Fruit fly (Drosophila melanogaster): ENCODE data around the gene Proc.
A peak's percentile ranks its signal among the peaks of the same experiment; 100 is the strongest.

Proc gene

DNA sequence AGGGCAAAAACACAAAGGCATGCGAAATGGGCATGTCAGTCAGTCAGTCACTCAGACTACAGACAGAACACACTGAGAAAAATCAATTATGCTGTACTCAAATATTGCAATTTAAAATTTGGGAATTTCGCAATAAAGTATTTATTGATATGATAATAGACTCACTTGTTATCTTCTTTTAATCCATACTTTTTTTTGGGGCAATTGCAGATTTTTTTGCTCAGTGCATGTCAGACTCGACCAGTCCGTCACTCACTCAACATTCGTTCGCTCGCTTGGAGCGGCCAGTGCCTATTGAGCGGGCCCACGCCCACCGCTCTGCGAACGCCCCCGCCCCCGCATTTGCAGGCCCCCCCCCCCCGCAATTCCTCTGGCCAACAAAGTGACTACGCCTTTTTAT is 45.1 kb upstream of the Proc start (continued):
- peak; percentile 36 for TF ChIP-seq CG12299 (tag; optimal IDR thresholded peaks at IDR 0.05)
- TF ChIP-seq Ets65A (GFP tag): peak; percentile 36
- TF ChIP-seq Sin3A (optimal IDR thresholded peaks at IDR 0.05): no peak
- peak; percentile 54 for TF ChIP-seq odd (GFP tag; optimal IDR thresholded peaks at IDR 0.05)
- TF ChIP-seq CG13123 (GFP tag; optimal IDR thresholded peaks at IDR 0.05): no peak
- peak; percentile 46; the same call in 1 of the 2 replicates for TF ChIP-seq sim (GFP tag; IDR thresholded peaks at IDR 0.05)
- TF ChIP-seq caup (GFP tag; optimal IDR thresholded peaks at IDR 0.05; ENCODE audit: severe bottlenecking): peak; percentile 68
- peak; percentile 26 for TF ChIP-seq CG10654 (GFP tag; optimal IDR thresholded peaks at IDR 0.05)
- no peak for TF ChIP-seq yki (optimal IDR thresholded peaks at IDR 0.05)
- TF ChIP-seq Hey (tag; optimal IDR thresholded peaks at IDR 0.05): no peak
- TF ChIP-seq H15 (GFP tag; IDR thresholded peaks at IDR 0.05): 0 out of 3 replicates have a peak, but pooled peaks have one; percentile 51
- no peak for TF ChIP-seq CG3281 (GFP tag; optimal IDR thresholded peaks at IDR 0.05)
- peak; percentile 47 to 69 for TF ChIP-seq bsh (GFP tag; optimal IDR thresholded peaks at IDR 0.05)
- TF ChIP-seq gro (GFP tag; optimal IDR thresholded peaks at IDR 0.05): no peak
- TF ChIP-seq CG8478 (optimal IDR thresholded peaks at IDR 0.05): no peak
- TF ChIP-seq Sox102F (GFP tag; optimal IDR thresholded peaks at IDR 0.05): peak; percentile 83
- TF ChIP-seq danr (GFP tag; IDR thresholded peaks at IDR 0.05): peak; percentile 50
- TF ChIP-seq CG2120 (GFP tag; optimal IDR thresholded peaks at IDR 0.05): peak; percentile 72
- no peak for TF ChIP-seq nau (GFP tag; optimal IDR thresholded peaks at IDR 0.05)
- no peak for TF ChIP-seq CG13624 (GFP tag; optimal IDR thresholded peaks at IDR 0.05)
- peak; percentile 30 to 78 for TF ChIP-seq dpn (GFP tag; optimal IDR thresholded peaks at IDR 0.05)
- TF ChIP-seq row (GFP tag; IDR thresholded peaks at IDR 0.05): peak; percentile 82
- TF ChIP-seq CG8089 (GFP tag; optimal IDR thresholded peaks at IDR 0.05): peak; percentile 31
- peak; percentile 28 for TF ChIP-seq cwo (GFP tag; optimal IDR thresholded peaks at IDR 0.05)
- TF ChIP-seq CG43689 (GFP tag; IDR thresholded peaks at IDR 0.05): peak; percentile 52
- TF ChIP-seq CG12659 (GFP tag; optimal IDR thresholded peaks at IDR 0.05): peak; percentile 71
- peak; percentile 84 for TF ChIP-seq slbo (GFP tag; IDR thresholded peaks at IDR 0.05)
- peak; percentile 52; the same call in 1 of the 2 replicates for TF ChIP-seq CG31224 (GFP tag; IDR thresholded peaks at IDR 0.05)
- peak; percentile 66 for TF ChIP-seq schlank (tag; optimal IDR thresholded peaks at IDR 0.05)
- TF ChIP-seq CG4730 (GFP tag; IDR thresholded peaks at IDR 0.05): peak; percentile 68; the same call in 1 of the 2 replicates
- TF ChIP-seq CG17829 (tag; optimal IDR thresholded peaks at IDR 0.05): no peak
- peak; percentile 55 for TF ChIP-seq Poxn (GFP tag; IDR thresholded peaks at IDR 0.05)
- TF ChIP-seq CG1647 (GFP tag; optimal IDR thresholded peaks at IDR 0.05): no peak
- no peak for TF ChIP-seq CG5245 (GFP tag; optimal IDR thresholded peaks at IDR 0.05)
- peak; percentile 37 for TF ChIP-seq ewg (GFP tag; optimal IDR thresholded peaks at IDR 0.05)
- no peak for TF ChIP-seq pan (optimal IDR thresholded peaks at IDR 0.05)
- peak in 1 of 2 experiments; percentile 80 for TF ChIP-seq pan (GFP tag; optimal IDR thresholded peaks at IDR 0.05 in 1 of 2, IDR thresholded peaks at IDR 0.05 in 1 of 2)
- TF ChIP-seq Hr3 (GFP tag; optimal IDR thresholded peaks at IDR 0.05): peak; percentile 63
- no peak for TF ChIP-seq GATAe (GFP tag; conservative IDR thresholded peaks at IDR 0.05)
- TF ChIP-seq ato (GFP tag; IDR thresholded peaks at IDR 0.05; ENCODE audit: partially characterized antibody): no peak
- TF ChIP-seq CG10462 (GFP tag; optimal IDR thresholded peaks at IDR 0.05): no peak
- TF ChIP-seq pho (GFP tag; optimal IDR thresholded peaks at IDR 0.05): peak; percentile 36

- no peak for TF ChIP-seq seq (GFP tag; IDR thresholded peaks at IDR 0.05)
- TF ChIP-seq Scr (GFP tag; IDR thresholded peaks at IDR 0.05; ENCODE audit: partially characterized antibody): no peak
- TF ChIP-seq Ptx1 (GFP tag; IDR thresholded peaks at IDR 0.05): 0 out of 2 replicates have a peak, but pooled peaks have one; percentile 27
- no peak for TF ChIP-seq CG10462 (GFP tag; optimal IDR thresholded peaks at IDR 0.05)
- TF ChIP-seq Ssrp (tag; optimal IDR thresholded peaks at IDR 0.05): no peak
- no peak for TF ChIP-seq CG4707 (GFP tag; optimal IDR thresholded peaks at IDR 0.05)
- no peak for TF ChIP-seq da (GFP tag; optimal IDR thresholded peaks at IDR 0.05)
- no peak for TF ChIP-seq CG14965 (GFP tag; optimal IDR thresholded peaks at IDR 0.05; ENCODE audit: borderline replicate concordance)
- TF ChIP-seq Bgb (GFP tag; IDR thresholded peaks at IDR 0.05; ENCODE audit: partially characterized antibody): no peak
- no peak for TF ChIP-seq CG9437 (GFP tag; optimal IDR thresholded peaks at IDR 0.05)
- TF ChIP-seq CG11504 (tag; optimal IDR thresholded peaks at IDR 0.05): peak; percentile 99
- TF ChIP-seq p53 (GFP tag; optimal IDR thresholded peaks at IDR 0.05): no peak
- no peak for TF ChIP-seq dysf (GFP tag; IDR thresholded peaks at IDR 0.05)
Measured at dm6 chr2L:7914948-7915549, 43.8 kb upstream of the Proc start.

Data from whole organism, embryonic.